Worm (Caenorhabditis elegans): ENCODE data around the gene ubc-13.

- no peak for TF ChIP-seq nhr-237 (tag; optimal IDR thresholded peaks at IDR 0.05)
- no peak for TF ChIP-seq unc-39 (tag; optimal IDR thresholded peaks at IDR 0.05)
Observed at ce11 chrIV:2928409-2928808, 2.9 kb upstream of the ubc-13 start, which contains the start of gene manf-1.

Data from whole organism, L3 larva.